Fruit fly (Drosophila melanogaster): ENCODE measurements around the gene Gale.

DNA sequence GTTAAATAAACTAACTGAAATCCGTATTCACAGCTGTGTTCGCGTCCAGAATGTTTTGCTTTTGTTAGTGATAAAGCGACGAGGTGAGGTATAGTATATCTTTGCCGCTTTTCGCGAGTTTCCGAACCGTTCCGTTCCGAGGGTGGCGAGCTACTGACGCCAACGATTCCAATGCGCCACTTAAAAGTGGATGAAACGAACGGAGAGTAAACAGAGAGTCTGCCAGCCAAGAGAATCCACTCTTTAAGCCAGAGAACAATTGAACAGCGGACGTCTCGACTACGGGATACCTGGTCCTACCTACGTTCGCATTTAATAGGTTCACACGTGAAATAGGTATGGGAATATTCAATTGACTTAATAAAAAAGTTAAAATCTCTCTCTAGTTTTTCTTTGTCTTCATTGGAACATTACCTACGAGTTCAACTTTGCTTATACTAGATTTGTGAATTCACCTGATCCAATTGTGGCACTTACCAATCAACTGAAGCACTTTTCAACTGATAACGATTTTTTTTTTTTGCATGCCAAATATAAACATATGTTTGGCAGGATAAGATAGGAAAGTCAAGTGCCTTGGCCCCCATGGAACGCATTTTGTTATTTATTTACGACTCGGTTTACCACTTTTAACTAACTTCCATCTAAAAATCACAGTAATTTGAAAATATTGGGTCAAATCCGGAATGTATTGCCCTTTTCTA, 44.4 kb upstream of the Gale start, which contains the start of gene CG13893:
- TF ChIP-seq CTCF (optimal IDR thresholded peaks at IDR 0.05) (no peak), CG8478 (optimal IDR thresholded peaks at IDR 0.05) (no peak)
